Fruit fly (Drosophila melanogaster): ENCODE results near the gene kuz.

Gene kuz

DNA sequence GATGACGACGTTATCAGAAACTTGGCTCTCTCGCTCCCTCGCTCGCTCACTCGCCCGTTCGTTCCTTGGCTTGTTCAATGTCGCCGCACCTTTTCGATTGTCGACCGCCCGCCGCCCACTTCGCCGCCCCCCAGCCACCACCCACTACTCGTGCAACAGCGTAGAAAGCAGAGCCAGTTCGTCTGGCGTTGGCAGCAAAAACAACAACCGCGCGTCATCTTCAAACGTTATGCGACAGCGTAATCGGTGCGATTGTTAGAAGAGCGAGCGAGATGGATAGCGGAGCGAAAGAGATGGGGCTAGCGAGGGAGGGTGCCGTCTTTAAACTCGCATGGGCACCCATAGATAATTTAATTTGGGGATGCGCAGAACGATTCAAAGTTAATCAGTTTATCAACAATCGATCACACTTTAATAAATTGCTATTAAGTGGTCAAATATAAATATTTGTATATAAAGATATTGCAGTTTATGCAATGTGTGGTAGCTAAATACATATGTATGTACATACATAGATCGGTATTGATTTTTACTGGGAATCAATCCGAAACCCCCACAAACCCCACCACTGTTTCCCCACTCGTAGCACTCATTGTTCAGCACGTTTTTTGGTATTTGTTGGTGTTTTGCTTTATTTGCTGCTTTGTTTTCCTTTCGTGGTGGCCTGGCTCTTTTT, 35.5 kb upstream of the kuz start (continued):
- TF ChIP-seq tup (GFP tag; optimal IDR thresholded peaks at IDR 0.05) (peak; percentile 46), CG12104 (GFP tag; optimal IDR thresholded peaks at IDR 0.05) (no peak), nom (GFP tag; optimal IDR thresholded peaks at IDR 0.05) (no peak), B-H2 (GFP tag; optimal IDR thresholded peaks at IDR 0.05) (peak; percentile 62), CG11560 (tag; IDR thresholded peaks at IDR 0.05) (peak; percentile 44; the same call in 2 of the 3 replicates), grn (GFP tag; optimal IDR thresholded peaks at IDR 0.05) (no peak), CG30431 (GFP tag; optimal IDR thresholded peaks at IDR 0.05) (peak; percentile 34), MTF-1 (GFP tag; optimal IDR thresholded peaks at IDR 0.05; ENCODE audit: borderline replicate concordance) (no peak), CTCF (GFP tag; optimal IDR thresholded peaks at IDR 0.05) (peak; percentile 20), Fer2 (tag; optimal IDR thresholded peaks at IDR 0.05) (peak; percentile 29), CG14965 (GFP tag; optimal IDR thresholded peaks at IDR 0.05; ENCODE audit: borderline replicate concordance) (no peak), ssp (GFP tag; IDR thresholded peaks at IDR 0.05) (peak; percentile 38; the same call in 1 of the 2 replicates), YL-1 (GFP tag; optimal IDR thresholded peaks at IDR 0.05) (no peak), CG2889 (GFP tag; IDR thresholded peaks at IDR 0.05) (peak; percentile 58; the same call in 1 of the 3 replicates), CG16815 (GFP tag; optimal IDR thresholded peaks at IDR 0.05) (peak; percentile 76), CG43689 (GFP tag; IDR thresholded peaks at IDR 0.05) (peak; percentile 68), dati (GFP tag; IDR thresholded peaks at IDR 0.05) (no peak), CG5245 (GFP tag; optimal IDR thresholded peaks at IDR 0.05) (no peak), da (GFP tag; optimal IDR thresholded peaks at IDR 0.05) (no peak), CG18619 (GFP tag; optimal IDR thresholded peaks at IDR 0.05) (peak; percentile 50), sim (GFP tag; IDR thresholded peaks at IDR 0.05) (no peak), CG6689 (GFP tag; IDR thresholded peaks at IDR 0.05) (no peak; the same call in 1 of the 2 replicates)

DNA sequence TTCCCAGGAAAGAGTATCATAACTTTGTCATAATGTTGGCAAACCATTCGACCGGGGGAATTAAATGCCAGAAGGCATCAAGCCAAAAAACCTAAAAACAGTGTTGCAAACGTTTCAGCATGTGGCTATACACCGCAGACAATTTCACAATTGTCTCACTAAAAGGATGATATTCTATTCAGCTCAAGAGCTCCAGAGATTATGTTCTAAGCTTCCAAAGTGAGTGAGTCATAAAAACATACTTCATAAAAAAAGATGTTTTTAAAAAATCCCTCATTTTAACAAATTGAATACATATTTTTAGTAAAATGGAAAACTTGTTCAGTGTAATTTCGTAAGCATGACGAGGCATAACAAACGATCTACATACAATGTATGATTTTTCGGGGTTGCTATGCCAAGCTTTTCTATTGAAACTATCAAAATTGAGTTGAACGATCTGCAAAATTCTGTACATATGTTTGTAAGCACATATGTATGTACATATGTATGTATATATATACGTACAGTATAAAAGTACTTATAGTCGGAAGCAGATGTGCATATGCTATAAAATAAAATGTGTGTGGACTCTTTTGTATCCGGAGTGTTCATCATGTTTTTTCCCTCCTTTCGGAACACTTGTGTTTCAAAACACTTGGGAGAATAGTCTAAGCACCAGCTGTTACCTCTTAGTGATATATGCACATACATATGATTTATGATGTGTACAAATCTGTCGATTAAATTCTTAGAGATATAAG, 34.8 kb upstream of the kuz start:
- peak; percentile 62 for TF ChIP-seq Antp (GFP tag; optimal IDR thresholded peaks at IDR 0.05)
- peak; percentile 4 for TF ChIP-seq Jarid2 (GFP tag; optimal IDR thresholded peaks at IDR 0.05)
- peak; percentile 52 for TF ChIP-seq dati (GFP tag; IDR thresholded peaks at IDR 0.05)
- no peak for TF ChIP-seq crol (GFP tag; IDR thresholded peaks at IDR 0.05)
- peak; percentile 21 to 79 for TF ChIP-seq Hr51 (GFP tag; optimal IDR thresholded peaks at IDR 0.05)
- TF ChIP-seq CG32532 (GFP tag; IDR thresholded peaks at IDR 0.05) = peak; percentile 85
- TF ChIP-seq GATAe (GFP tag; conservative IDR thresholded peaks at IDR 0.05) = peak; percentile 17; the same call in 1 of the 2 replicates
- peak; percentile 80 for TF ChIP-seq CG4854 (GFP tag; optimal IDR thresholded peaks at IDR 0.05)
- TF ChIP-seq D19A (tag; optimal IDR thresholded peaks at IDR 0.05) = peak; percentile 83
- TF ChIP-seq zen (tag; optimal IDR thresholded peaks at IDR 0.05) = peak; percentile 78
- TF ChIP-seq ind (GFP tag; optimal IDR thresholded peaks at IDR 0.05) = peak; percentile 87
- peak; percentile 30 for TF ChIP-seq oc (tag; optimal IDR thresholded peaks at IDR 0.05)
- peak; percentile 67 for TF ChIP-seq Dek (tag; optimal IDR thresholded peaks at IDR 0.05)
- TF ChIP-seq Aef1 (GFP tag; IDR thresholded peaks at IDR 0.05) = peak; percentile 81
- peak; percentile 14 for TF ChIP-seq Vsx1 (GFP tag; optimal IDR thresholded peaks at IDR 0.05)
- peak; percentile 59; the same call in 1 of the 2 replicates for TF ChIP-seq seq (GFP tag; IDR thresholded peaks at IDR 0.05)
- TF ChIP-seq CG3407 (GFP tag; optimal IDR thresholded peaks at IDR 0.05) = no peak
- 0 out of 3 replicates have a peak, but pooled peaks have one; percentile 47 for TF ChIP-seq z (GFP tag; IDR thresholded peaks at IDR 0.05)
- TF ChIP-seq CG9817 (tag; optimal IDR thresholded peaks at IDR 0.05) = peak; percentile 25
- peak; percentile 62 for TF ChIP-seq Fer1 (GFP tag; optimal IDR thresholded peaks at IDR 0.05)
- TF ChIP-seq CG2199 (GFP tag; IDR thresholded peaks at IDR 0.05) = peak; percentile 46; the same call in 1 of the 3 replicates
- TF ChIP-seq Hr3 (GFP tag; optimal IDR thresholded peaks at IDR 0.05) = peak; percentile 49
- peak; percentile 47 for TF ChIP-seq her (GFP tag; optimal IDR thresholded peaks at IDR 0.05)
- TF ChIP-seq CG5245 (GFP tag; optimal IDR thresholded peaks at IDR 0.05) = peak; percentile 61
- TF ChIP-seq CG3995 (GFP tag; optimal IDR thresholded peaks at IDR 0.05) = peak; percentile 29
- TF ChIP-seq CG4360 (GFP tag; IDR thresholded peaks at IDR 0.05) = no peak
- peak; percentile 61 for TF ChIP-seq Nf-YA (GFP tag; IDR thresholded peaks at IDR 0.05)
- peak; percentile 64 for TF ChIP-seq zfh1 (GFP tag; IDR thresholded peaks at IDR 0.05)
- peak; percentile 59 for TF ChIP-seq Ravus (GFP tag; IDR thresholded peaks at IDR 0.05)
